Fruit fly (Drosophila melanogaster) Kc167 (cell line): ENCODE data around the gene Osi5.

Source experiments
- Myc ChIP-seq: fragments of >200 bp; optimal IDR thresholded peaks from 2 replicates; lab custom pipeline; 2017; ENCODE audit warnings: missing external identifiers
- insv ChIP-seq: fragments of >200 bp; optimal IDR thresholded peaks from 3 replicates; lab custom pipeline; 2018; ENCODE audit warnings: missing external identifiers
- psq ChIP-seq: fragments of >200 bp; optimal IDR thresholded peaks from 2 replicates; lab custom pipeline; 2017; ENCODE audit warnings: missing external identifiers
- ttk ChIP-seq: sonication (Bioruptor generic); optimal IDR thresholded peaks from 2 replicates; lab custom pipeline; 2017; ENCODE audit warnings: missing external identifiers

- TF ChIP-seq psq (lab: Kevin White, UChicago) (no peak), ttk (no peak), Myc (lab: Kevin White, UChicago) (no peak), insv (lab: Kevin White, UChicago) (no peak)
Measured at dm6 chr3R:6234189-6234758, 7.0 kb downstream of the Osi5 start, which contains the start of gene Osi6.
